Fruit fly (Drosophila melanogaster) whole organism, embryonic: ENCODE data around the gene elB.

Experiments
- ATbp ChIP-seq: fragments of 200-800 bp; sonication (Bioruptor generic); optimal IDR thresholded peaks from 2 replicates; lab custom pipeline; 2017; ENCODE audit warnings: missing biosample characterization, mild to moderate bottlenecking, missing genetic modification characterization, missing genetic modification reagents
- Atf6 ChIP-seq: fragments of 200-800 bp; sonication (Bioruptor generic); IDR thresholded peaks from 2 replicates; pipeline ENCODE4 v1.3.6; 2022; ENCODE audit warnings: missing biosample characterization, missing genetic modification characterization
- Awh ChIP-seq: fragments of 200-800 bp; sonication (Bioruptor generic); IDR thresholded peaks from 2 replicates; pipeline ENCODE4, ENCODE4 v1.3.6; 2022; ENCODE audit warnings: missing biosample characterization, missing genetic modification characterization
- B-H1 ChIP-seq: fragments of 200-800 bp; sonication (Bioruptor generic); IDR thresholded peaks from 3 replicates; pipeline ENCODE4 v1.3.6; 2022; ENCODE audit warnings: missing biosample characterization, missing genetic modification characterization
- CG10321 ChIP-seq: fragments of 200-800 bp; sonication (Bioruptor generic); IDR thresholded peaks from 2 replicates; pipeline ENCODE4 v1.3.6; 2022; ENCODE audit warnings: missing biosample characterization, missing genetic modification characterization
- CG10543 ChIP-seq: fragments of 200-800 bp; sonication (Bioruptor generic); optimal IDR thresholded peaks from 3 replicates; lab custom pipeline; 2017; ENCODE audit warnings: missing biosample characterization, mild to moderate bottlenecking, missing genetic modification characterization, moderate library complexity
- CG1602 ChIP-seq: fragments of 200-800 bp; sonication (Bioruptor generic); optimal IDR thresholded peaks from 3 replicates; lab custom pipeline; 2016; ENCODE audit warnings: missing biosample characterization, missing genetic modification characterization
- CG17361 ChIP-seq: fragments of 200-800 bp; sonication (Bioruptor generic); IDR thresholded peaks from 3 replicates; pipeline ENCODE4 v1.3.6; 2022; ENCODE audit warnings: missing biosample characterization, missing genetic modification characterization
- CG2199 ChIP-seq: fragments of 200-800 bp; sonication (Bioruptor generic); IDR thresholded peaks from 3 replicates; pipeline ENCODE4 v1.3.6; 2022; ENCODE audit warnings: missing biosample characterization, missing genetic modification characterization
- CG30403 ChIP-seq: fragments of 200-800 bp; sonication (Bioruptor generic); optimal IDR thresholded peaks from 3 replicates; lab custom pipeline; 2016; ENCODE audit warnings: missing biosample characterization, missing genetic modification characterization
- CG31441 ChIP-seq: fragments of 200-800 bp; sonication (Bioruptor generic); IDR thresholded peaks from 2 replicates; pipeline ENCODE4 v1.3.6; 2022; ENCODE audit warnings: missing biosample characterization, missing genetic modification characterization
- CG32772 ChIP-seq: fragments of 200-800 bp; sonication (Bioruptor generic); IDR thresholded peaks from 2 replicates; pipeline ENCODE4 v1.3.6; 2022; ENCODE audit warnings: missing biosample characterization, missing genetic modification characterization
- CG3995 ChIP-seq: fragments of 200-800 bp; sonication (Bioruptor generic); optimal IDR thresholded peaks from 3 replicates; lab custom pipeline; 2016; ENCODE audit warnings: missing biosample characterization, missing genetic modification characterization
- CG6272 ChIP-seq: fragments of 200-800 bp; sonication (Bioruptor generic); IDR thresholded peaks from 2 replicates; pipeline ENCODE4 v1.3.6; 2022; ENCODE audit warnings: missing biosample characterization, missing genetic modification characterization
- CG7786 ChIP-seq: fragments of 200-800 bp; sonication (Bioruptor generic); optimal IDR thresholded peaks from 2 replicates; lab custom pipeline; 2016; ENCODE audit warnings: missing biosample characterization, missing genetic modification characterization
- CG8359 ChIP-seq: fragments of 200-800 bp; sonication (Bioruptor generic); optimal IDR thresholded peaks from 2 replicates; lab custom pipeline; 2017; ENCODE audit warnings: missing biosample characterization, mild to moderate bottlenecking, missing genetic modification characterization, borderline replicate concordance
- CG8388 ChIP-seq: fragments of 200-800 bp; sonication (Bioruptor generic); optimal IDR thresholded peaks from 2 replicates; lab custom pipeline; 2019; ENCODE audit warnings: missing biosample characterization, mild to moderate bottlenecking, missing genetic modification characterization, moderate library complexity
- CG8765 ChIP-seq: fragments of 200-800 bp; sonication (Bioruptor generic); IDR thresholded peaks from 2 replicates; pipeline ENCODE4 v1.3.6; 2022; ENCODE audit warnings: missing biosample characterization, missing genetic modification characterization
- CTCF ChIP-seq: fragments of 200-800 bp; sonication (Bioruptor generic); optimal IDR thresholded peaks from 2 replicates; lab custom pipeline; 2017; ENCODE audit warnings: missing biosample characterization, mild to moderate bottlenecking, missing genetic modification characterization, moderate library complexity
- Dll ChIP-seq: fragments of 200-800 bp; sonication (Bioruptor generic); IDR thresholded peaks from 4 replicates; pipeline ENCODE4 v1.3.6; 2022; ENCODE audit warnings: missing biosample characterization, missing genetic modification characterization; ENCODE audit not compliant: partially characterized antibody
- Drgx ChIP-seq: fragments of 200-800 bp; sonication (Bioruptor generic); IDR thresholded peaks from 2 replicates; pipeline ENCODE4 v1.3.6; 2022; ENCODE audit warnings: missing biosample characterization, missing genetic modification characterization
- HLH3B ChIP-seq: fragments of 200-800 bp; sonication (Bioruptor generic); IDR thresholded peaks from 2 replicates; pipeline ENCODE4 v1.3.6; 2022; ENCODE audit warnings: missing biosample characterization, missing genetic modification characterization
- Hey ChIP-seq: fragments of 200-800 bp; sonication (Bioruptor generic); optimal IDR thresholded peaks from 3 replicates; lab custom pipeline; 2018; ENCODE audit warnings: missing biosample characterization, mild to moderate bottlenecking, missing genetic modification characterization
- Hmr ChIP-seq: fragments of 200-800 bp; sonication (Bioruptor generic); optimal IDR thresholded peaks from 3 replicates; lab custom pipeline; 2017; ENCODE audit warnings: mild to moderate bottlenecking, missing biosample characterization, missing genetic modification reagents, missing genetic modification characterization
- Hmx ChIP-seq: fragments of 200-800 bp; sonication (Bioruptor generic); optimal IDR thresholded peaks from 2 replicates; lab custom pipeline; 2016; ENCODE audit warnings: missing biosample characterization, missing genetic modification characterization
- Pdp1 ChIP-seq, 2 experiments: fragments of 200-800 bp; sonication (Bioruptor generic); optimal IDR thresholded peaks; 3 replicates each; lab custom pipeline; 2016; ENCODE audit warnings: missing biosample characterization in 2 of 2, missing genetic modification characterization in 2 of 2, mild to moderate bottlenecking in 1 of 2, moderate library complexity in 1 of 2
- Rfx ChIP-seq: fragments of 200-800 bp; sonication (Bioruptor generic); IDR thresholded peaks from 2 replicates; pipeline ENCODE4 v1.3.6; 2022; ENCODE audit warnings: missing biosample characterization, missing genetic modification characterization
- YL-1 ChIP-seq: fragments of 200-800 bp; sonication (Bioruptor generic); optimal IDR thresholded peaks from 3 replicates; lab custom pipeline; 2017; ENCODE audit warnings: missing biosample characterization, mild to moderate bottlenecking, missing genetic modification characterization
- abd-A ChIP-seq: fragments of 200-800 bp; sonication (Bioruptor generic); optimal IDR thresholded peaks from 3 replicates; lab custom pipeline; 2019; ENCODE audit warnings: missing biosample characterization, mild to moderate bottlenecking, missing genetic modification characterization, moderate library complexity
- ase ChIP-seq: fragments of 200-800 bp; sonication (Bioruptor generic); IDR thresholded peaks from 3 replicates; pipeline ENCODE4 v1.3.6; 2022; ENCODE audit warnings: missing biosample characterization, missing genetic modification characterization
- chif ChIP-seq, 2 experiments: fragments of 200-800 bp; sonication (Bioruptor generic); optimal IDR thresholded peaks; 3 replicates each; lab custom pipeline; 2016; ENCODE audit warnings: missing biosample characterization in 2 of 2, missing genetic modification characterization in 2 of 2
- dati ChIP-seq: fragments of 200-800 bp; sonication (Bioruptor generic); IDR thresholded peaks from 2 replicates; pipeline ENCODE4 v1.3.6; 2022; ENCODE audit warnings: missing biosample characterization, missing genetic modification characterization
- dm ChIP-seq: fragments of 200-800 bp; sonication (Bioruptor generic); optimal IDR thresholded peaks from 3 replicates; lab custom pipeline; 2016; ENCODE audit warnings: missing biosample characterization, missing genetic modification characterization
- dysf ChIP-seq: fragments of 200-800 bp; sonication (Bioruptor generic); IDR thresholded peaks from 3 replicates; pipeline ENCODE4 v1.3.6; 2022; ENCODE audit warnings: missing biosample characterization, missing genetic modification characterization
- exex ChIP-seq: fragments of 200-800 bp; sonication (Bioruptor generic); optimal IDR thresholded peaks from 4 replicates; lab custom pipeline; 2018; ENCODE audit warnings: missing biosample characterization, mild to moderate bottlenecking, missing genetic modification characterization, moderate library complexity
- gro ChIP-seq: fragments of 200-800 bp; sonication (Bioruptor generic); optimal IDR thresholded peaks from 2 replicates; lab custom pipeline; 2016; ENCODE audit warnings: missing biosample characterization, missing genetic modification characterization
- gt ChIP-seq: fragments of 200-800 bp; sonication (Bioruptor generic); IDR thresholded peaks from 2 replicates; pipeline ENCODE4 v1.3.6; 2022; ENCODE audit warnings: missing biosample characterization, missing genetic modification characterization
- ham ChIP-seq: fragments of 200-800 bp; sonication (Bioruptor generic); IDR thresholded peaks from 2 replicates; pipeline ENCODE4 v1.3.6; 2022; ENCODE audit warnings: missing biosample characterization, missing genetic modification characterization
- inv ChIP-seq: fragments of 200-800 bp; sonication (Bioruptor generic); IDR thresholded peaks from 2 replicates; pipeline ENCODE4 v1.3.6; 2022; ENCODE audit warnings: missing biosample characterization, missing genetic modification characterization; ENCODE audit not compliant: partially characterized antibody
- jing ChIP-seq: fragments of 200-800 bp; sonication (Bioruptor generic); optimal IDR thresholded peaks from 2 replicates; lab custom pipeline; 2018; ENCODE audit warnings: missing biosample characterization, mild to moderate bottlenecking, missing genetic modification characterization
- klu ChIP-seq: fragments of 200-800 bp; sonication (Bioruptor generic); IDR thresholded peaks from 2 replicates; pipeline ENCODE4 v1.3.6; 2022; ENCODE audit warnings: missing biosample characterization, missing genetic modification characterization
- lbe ChIP-seq: fragments of 200-800 bp; sonication (Bioruptor generic); optimal IDR thresholded peaks from 2 replicates; lab custom pipeline; 2016; ENCODE audit warnings: missing biosample characterization, mild to moderate bottlenecking, missing genetic modification characterization
- phol ChIP-seq: fragments of 200-800 bp; sonication (Bioruptor generic); optimal IDR thresholded peaks from 3 replicates; lab custom pipeline; 2018; ENCODE audit warnings: missing biosample characterization, mild to moderate bottlenecking, missing genetic modification characterization, moderate library complexity
- sens ChIP-seq: fragments of 200-800 bp; sonication (Bioruptor generic); peaks from one replicate; lab custom pipeline; 2016; ENCODE audit warnings: missing biosample characterization, missing genetic modification characterization
- yki ChIP-seq: fragments of >200 bp; optimal IDR thresholded peaks from 3 replicates; lab custom pipeline; 2018

The elB gene

DNA sequence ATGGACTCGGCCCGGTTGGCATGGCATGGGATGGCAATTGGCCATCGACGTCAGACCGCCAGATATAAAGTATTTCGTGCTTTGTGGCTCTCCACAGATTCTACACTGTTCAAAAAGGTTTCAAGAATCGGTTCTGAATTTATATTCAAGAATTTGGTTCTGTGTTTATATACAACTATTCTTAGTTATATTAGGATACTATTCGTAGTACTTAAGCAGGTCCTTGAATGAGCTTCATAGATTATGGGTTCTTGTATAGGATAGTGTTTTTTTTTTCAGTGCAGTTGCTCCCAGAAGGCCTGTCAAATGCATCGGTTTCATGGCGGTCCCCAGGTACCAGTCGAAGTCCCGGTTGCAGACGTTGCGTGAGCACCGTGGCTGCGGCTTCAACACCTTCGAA is 22.8 kb downstream of the elB start (continued):
- TF ChIP-seq lbe (GFP tag; lab: Kevin White, UChicago) (peak; percentile 93), CG31441 (GFP tag; lab: Robert Waterston, UW) (peak; percentile 33; the same call in 1 of the 2 replicates), CG8765 (GFP tag; lab: Robert Waterston, UW) (0 out of 2 replicates have a peak, but pooled peaks have one; percentile 14), gt (0 out of 2 replicates have a peak, but pooled peaks have one; percentile 18), CG17361 (GFP tag; lab: Robert Waterston, UW) (peak; percentile 21; the same call in 1 of the 3 replicates)
- TF ChIP-seq, all 482 proteins: peak for 62

DNA sequence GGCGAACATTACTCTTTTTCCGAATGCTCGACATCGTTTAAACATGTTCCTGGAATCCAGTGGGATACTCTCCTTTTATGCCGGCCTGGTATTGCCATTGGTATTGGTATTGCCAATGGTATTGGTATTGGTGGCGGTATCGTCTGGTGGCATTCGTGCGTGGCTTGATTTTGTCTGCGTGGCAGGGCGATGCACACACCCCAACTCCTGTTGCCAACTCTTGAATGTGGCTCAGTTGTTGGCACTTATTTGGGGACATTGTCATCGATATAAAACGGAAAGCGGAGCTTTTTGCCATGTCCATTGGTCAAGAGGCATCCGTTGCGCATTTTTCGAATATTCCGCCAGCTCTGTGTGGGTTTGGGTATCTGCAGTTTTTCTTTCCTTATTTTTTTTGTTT is 27.5 kb downstream of the elB start:
- TF ChIP-seq CG2199 (GFP tag; lab: Robert Waterston, UW), result 0 out of 3 replicates have a peak, but pooled peaks have one; percentile 20
- TF ChIP-seq ham (GFP tag; lab: Robert Waterston, UW), result no peak
- TF ChIP-seq inv (GFP tag; lab: Robert Waterston, UW), result peak; percentile 21; the same call in 1 of the 2 replicates
- TF ChIP-seq sens (GFP tag; lab: Kevin White, UChicago), result peak; percentile 1
- no peak for TF ChIP-seq CTCF (GFP tag; lab: Kevin White, UChicago)
- no peak for TF ChIP-seq Hmr (GFP tag; lab: Kevin White, UChicago)
- no peak for TF ChIP-seq yki (lab: Kevin White, UChicago)
- TF ChIP-seq abd-A (tag; lab: Kevin White, UChicago), result no peak
- TF ChIP-seq, all 482 proteins: peak for 3

DNA sequence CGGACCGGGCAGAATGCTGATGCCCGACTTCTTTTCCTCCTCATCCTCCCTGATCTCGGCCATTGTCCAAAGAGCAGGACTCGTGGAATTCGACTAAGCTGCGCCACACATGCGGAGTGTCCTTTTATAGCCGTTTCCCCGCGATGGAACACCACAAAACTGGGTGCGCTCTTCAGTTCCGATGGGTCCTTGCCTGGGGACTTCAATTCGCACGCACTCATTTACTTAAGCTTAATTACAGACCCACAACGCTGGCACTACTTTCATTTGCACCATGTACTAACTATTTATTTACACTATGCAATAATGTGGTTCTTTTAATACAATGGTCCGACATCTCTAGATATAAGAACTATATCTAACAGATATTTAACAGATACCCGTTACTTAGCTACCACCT is 28.3 kb downstream of the elB start, which contains the start of gene ppk:
Gene ppk (minus strand): TSS at position 101 of the 400 bp plus-strand sequence.
- no peak for TF ChIP-seq phol (tag; lab: Kevin White, UChicago)

DNA sequence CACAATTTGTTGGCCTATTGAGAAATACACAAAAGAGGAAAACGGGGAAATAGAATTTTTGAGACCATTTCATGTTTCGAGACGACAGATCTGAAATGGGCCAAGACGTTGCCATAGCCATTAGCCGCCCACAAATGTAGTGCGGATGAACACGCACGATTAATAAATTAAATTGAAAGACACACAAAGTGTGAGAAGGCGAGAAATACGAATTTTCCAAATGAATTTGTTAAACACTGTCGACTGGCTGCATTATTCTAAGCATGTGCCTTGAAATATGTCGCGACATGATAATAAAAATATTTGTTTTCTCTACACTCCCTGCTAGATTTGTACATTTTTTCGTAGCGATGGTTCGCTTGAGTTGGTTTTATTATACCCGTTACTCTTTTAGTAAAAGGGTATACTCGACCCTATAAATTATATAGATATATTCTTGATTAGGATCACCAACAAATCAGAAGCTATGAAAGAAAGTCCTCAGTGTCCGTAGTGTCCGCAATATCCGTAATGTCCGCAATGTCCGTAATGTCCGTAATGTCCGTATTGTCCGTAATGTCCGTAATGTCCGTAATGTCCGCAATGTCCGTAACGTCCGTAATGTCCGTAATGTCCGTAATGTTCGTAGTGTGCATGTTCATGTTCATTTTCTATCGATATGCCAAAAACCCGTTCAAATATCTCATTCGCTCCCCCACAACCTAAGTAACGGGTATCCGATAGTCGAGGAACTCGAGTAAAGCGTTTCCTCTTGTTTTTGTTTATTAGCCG is 32.7 kb downstream of the elB start:
- TF ChIP-seq CG30403 (GFP tag; lab: Kevin White, UChicago) (peak; percentile 64), HLH3B (peak; percentile 32; the same call in 1 of the 2 replicates), Rfx (peak; percentile 54), exex (tag; lab: Kevin White, UChicago) (no peak), CG8388 (no peak), ase (GFP tag; lab: Robert Waterston, UW) (0 out of 3 replicates have a peak, but pooled peaks have one; percentile 43), B-H1 (no peak), dysf (GFP tag; lab: Robert Waterston, UW) (peak; percentile 64), Atf6 (GFP tag; lab: Robert Waterston, UW) (peak; percentile 48; the same call in 1 of the 2 replicates), CG8359 (GFP tag; lab: Kevin White, UChicago) (no peak), chif (GFP tag; optimal IDR thresholded peaks at IDR 0.05; lab: Kevin White, UChicago) (peak in 1 of 2 experiments; percentile 53), Hmx (GFP tag; lab: Kevin White, UChicago) (no peak), CG6272 (GFP tag; lab: Robert Waterston, UW) (no peak), CG3995 (GFP tag; lab: Kevin White, UChicago) (no peak), klu (GFP tag; lab: Robert Waterston, UW) (no peak), CG1602 (GFP tag; lab: Kevin White, UChicago) (peak; percentile 25), YL-1 (no peak), CG7786 (GFP tag; lab: Kevin White, UChicago) (peak; percentile 9), Hey (no peak), Dll (no peak), ATbp (GFP tag; lab: Kevin White, UChicago) (no peak), CG10543 (GFP tag; lab: Kevin White, UChicago) (no peak), Drgx (GFP tag; lab: Robert Waterston, UW) (no peak), dati (GFP tag; lab: Robert Waterston, UW) (no peak), gro (GFP tag; lab: Kevin White, UChicago) (no peak), dm (no peak), CG10321 (GFP tag; lab: Robert Waterston, UW) (no peak), Awh (GFP tag; lab: Robert Waterston, UW) (0 out of 2 replicates have a peak, but pooled peaks have one; percentile 30), jing (GFP tag; lab: Kevin White, UChicago) (no peak), CG32772 (no peak), Pdp1 (GFP tag; optimal IDR thresholded peaks at IDR 0.05; lab: Kevin White, UChicago) (peak in 1 of 2 experiments; percentile 21)
